Fruit fly (Drosophila melanogaster): ENCODE data around the gene Usp7.

Gene Usp7

dm6 chrX:12014800-12015389 lies 13.9 kb downstream of the Usp7 start (continued):
- no peak for TF ChIP-seq CG6654 (GFP tag; optimal IDR thresholded peaks at IDR 0.05)
- no peak for TF ChIP-seq tx (GFP tag; optimal IDR thresholded peaks at IDR 0.05)
- 0 out of 2 replicates have a peak, but pooled peaks have one; percentile 39 for TF ChIP-seq peb (GFP tag; IDR thresholded peaks at IDR 0.05)
- no peak for TF ChIP-seq fru (optimal IDR thresholded peaks at IDR 0.05)
- no peak for TF ChIP-seq unc-4 (GFP tag; IDR thresholded peaks at IDR 0.05; ENCODE audit: partially characterized antibody)
- TF ChIP-seq CG11247 (GFP tag; IDR thresholded peaks at IDR 0.05): 0 out of 2 replicates have a peak, but pooled peaks have one; percentile 20
- peak; percentile 1 for TF ChIP-seq Ssrp (tag; optimal IDR thresholded peaks at IDR 0.05)
- peak; percentile 17 for TF ChIP-seq Oli (tag; optimal IDR thresholded peaks at IDR 0.05)
- peak; percentile 86 for TF ChIP-seq sens (GFP tag)
- TF ChIP-seq CG9797 (GFP tag; optimal IDR thresholded peaks at IDR 0.05): no peak
- TF ChIP-seq CG9215 (GFP tag; IDR thresholded peaks at IDR 0.05): no peak
- TF ChIP-seq vvl (GFP tag; IDR thresholded peaks at IDR 0.05): peak; percentile 69
- TF ChIP-seq hkb (optimal IDR thresholded peaks at IDR 0.05): no peak
- 0 out of 2 replicates have a peak, but pooled peaks have one; percentile 39 for TF ChIP-seq hkb (GFP tag; IDR thresholded peaks at IDR 0.05)
- no peak for TF ChIP-seq her (GFP tag; optimal IDR thresholded peaks at IDR 0.05)
- TF ChIP-seq CG34422 (GFP tag; IDR thresholded peaks at IDR 0.05): peak; percentile 58
- TF ChIP-seq CG12155 (GFP tag; optimal IDR thresholded peaks at IDR 0.05): no peak
- TF ChIP-seq CG17568 (GFP tag; optimal IDR thresholded peaks at IDR 0.05): no peak
- TF ChIP-seq bbx (GFP tag; IDR thresholded peaks at IDR 0.05; ENCODE audit: partially characterized antibody): 0 out of 2 replicates have a peak, but pooled peaks have one; percentile 7
- TF ChIP-seq prd (optimal IDR thresholded peaks at IDR 0.05): no peak
- peak; percentile 27 for TF ChIP-seq prd (GFP tag; IDR thresholded peaks at IDR 0.05)
- peak; percentile 12 for TF ChIP-seq CG4282 (GFP tag; optimal IDR thresholded peaks at IDR 0.05)
- TF ChIP-seq jumu (GFP tag; optimal IDR thresholded peaks at IDR 0.05): no peak
- TF ChIP-seq Trl (optimal IDR thresholded peaks at IDR 0.05): no peak
- TF ChIP-seq Trl (GFP tag; optimal IDR thresholded peaks at IDR 0.05): no peak
- no peak for TF ChIP-seq CG11085 (GFP tag; IDR thresholded peaks at IDR 0.05)
- TF ChIP-seq tll (GFP tag; optimal IDR thresholded peaks at IDR 0.05): no peak
- TF ChIP-seq Rx (GFP tag; IDR thresholded peaks at IDR 0.05): peak; percentile 16; the same call in 1 of the 2 replicates
- TF ChIP-seq maf-S (GFP tag; optimal IDR thresholded peaks at IDR 0.05): no peak
- peak; percentile 2 for TF ChIP-seq exex (tag; optimal IDR thresholded peaks at IDR 0.05)
- no peak for TF ChIP-seq Hey (tag; optimal IDR thresholded peaks at IDR 0.05)
- TF ChIP-seq Hr39 (optimal IDR thresholded peaks at IDR 0.05): no peak
- peak; percentile 40; the same call in 1 of the 3 replicates for TF ChIP-seq dysf (GFP tag; IDR thresholded peaks at IDR 0.05)
- peak; percentile 10 for TF ChIP-seq D19A (tag; optimal IDR thresholded peaks at IDR 0.05)
- TF ChIP-seq shn (GFP tag; optimal IDR thresholded peaks at IDR 0.05): no peak
- TF ChIP-seq salm (tag; optimal IDR thresholded peaks at IDR 0.05): no peak
- 0 out of 2 replicates have a peak, but pooled peaks have one; percentile 9 for TF ChIP-seq inv (GFP tag; IDR thresholded peaks at IDR 0.05; ENCODE audit: partially characterized antibody)
- no peak for TF ChIP-seq CG13894 (tag; optimal IDR thresholded peaks at IDR 0.05)
- TF ChIP-seq CG4707 (GFP tag; optimal IDR thresholded peaks at IDR 0.05): peak; percentile 10
- no peak for TF ChIP-seq chinmo (GFP tag; IDR thresholded peaks at IDR 0.05; ENCODE audit: partially characterized antibody)
- TF ChIP-seq HmgD (GFP tag; optimal IDR thresholded peaks at IDR 0.05): no peak
- no peak for TF ChIP-seq Hmx (GFP tag; optimal IDR thresholded peaks at IDR 0.05)
- no peak for TF ChIP-seq bowl (GFP tag; IDR thresholded peaks at IDR 0.05)
- no peak for TF ChIP-seq CG4404 (GFP tag; IDR thresholded peaks at IDR 0.05)
- TF ChIP-seq Nf-YA (GFP tag; IDR thresholded peaks at IDR 0.05): no peak; the same call in 1 of the 2 replicates
- TF ChIP-seq CG3847 (GFP tag; IDR thresholded peaks at IDR 0.05): no peak
- TF ChIP-seq Dbx (GFP tag; IDR thresholded peaks at IDR 0.05): no peak
- peak; percentile 56; the same call in 1 of the 2 replicates for TF ChIP-seq CG17328 (GFP tag; IDR thresholded peaks at IDR 0.05)
- TF ChIP-seq ken (GFP tag; IDR thresholded peaks at IDR 0.05): peak; percentile 57; the same call in 1 of the 3 replicates
- TF ChIP-seq CG9437 (GFP tag; optimal IDR thresholded peaks at IDR 0.05): peak; percentile 4
- no peak for TF ChIP-seq CG10959 (GFP tag; IDR thresholded peaks at IDR 0.05)
- peak; percentile 28 for TF ChIP-seq tin (GFP tag; optimal IDR thresholded peaks at IDR 0.05)
